Fruit fly (Drosophila melanogaster): Measurements from ENCODE around the gene CG14024.

DNA sequence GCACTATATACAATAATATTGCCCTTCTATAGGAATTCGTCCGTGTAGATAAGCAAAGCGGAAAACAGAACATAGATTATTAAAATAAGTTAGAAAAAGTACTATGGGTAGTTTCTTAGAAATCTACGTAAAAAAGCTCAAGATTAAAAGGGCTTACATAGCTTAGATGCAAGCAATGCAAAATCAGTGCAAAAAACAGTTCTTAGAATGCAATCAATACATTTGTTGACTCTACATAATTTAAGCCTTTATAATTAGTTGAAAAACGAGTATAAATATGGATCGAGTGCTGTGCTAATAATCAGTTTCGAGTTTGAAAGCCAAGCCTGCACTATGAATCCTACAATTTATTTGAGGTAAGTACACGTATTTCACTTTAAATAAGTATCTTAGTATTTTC lies 14.9 kb upstream of the CG14024 start, which contains the start of gene TotM:
- no peak for TF ChIP-seq Ets98B (GFP tag; IDR thresholded peaks at IDR 0.05)
- TF ChIP-seq CG34367 (tag; optimal IDR thresholded peaks at IDR 0.05), result no peak
- no peak for TF ChIP-seq CG32121 (GFP tag; IDR thresholded peaks at IDR 0.05)
- no peak for TF ChIP-seq CG9948 (tag; optimal IDR thresholded peaks at IDR 0.05)
- TF ChIP-seq CG8301 (tag; optimal IDR thresholded peaks at IDR 0.05), result no peak
- TF ChIP-seq fd96Ca (GFP tag; IDR thresholded peaks at IDR 0.05), result no peak
- TF ChIP-seq D1 (tag; optimal IDR thresholded peaks at IDR 0.05), result no peak
- TF ChIP-seq EcR (GFP tag; optimal IDR thresholded peaks at IDR 0.05), result no peak
- TF ChIP-seq Pif1A (GFP tag; optimal IDR thresholded peaks at IDR 0.05), result no peak
- no peak for TF ChIP-seq Snoo (tag; optimal IDR thresholded peaks at IDR 0.05)
- TF ChIP-seq Pif1B (GFP tag; optimal IDR thresholded peaks at IDR 0.05), result no peak
- TF ChIP-seq gl (tag; optimal IDR thresholded peaks at IDR 0.05), result no peak
- TF ChIP-seq CG4496 (GFP tag; IDR thresholded peaks at IDR 0.05), result no peak

Data from whole organism, pupa.